Worm (Caenorhabditis elegans) whole organism, late embryonic: ENCODE data around the gene rin-1.
A peak's percentile ranks its signal among the peaks of the same experiment; 100 is the strongest.
"Not testable (repeated sequence)": the region's sequence is repeated elsewhere in the genome, so short reads cannot be mapped to it uniquely, and the experiment has no call there.

Source experiments
- C08G9.2 ChIP-seq: sonication (generic microtip); optimal IDR thresholded peaks from 2 replicates; lab custom pipeline; 2016; ENCODE audit warnings: mild to moderate bottlenecking, missing genetic modification characterization, moderate library complexity, missing compliant biosample characterization
- T23F11.4 ChIP-seq: fragments of 200-800 bp; sonication (Bioruptor generic); optimal IDR thresholded peaks from 2 replicates; lab custom pipeline; 2018; ENCODE audit warnings: mild to moderate bottlenecking, missing genetic modification characterization, missing compliant biosample characterization
- ceh-18 ChIP-seq: sonication (generic microtip); optimal IDR thresholded peaks from 2 replicates; lab custom pipeline; 2016; ENCODE audit warnings: missing genetic modification characterization, missing compliant biosample characterization
- ceh-31 ChIP-seq: sonication (generic microtip); optimal IDR thresholded peaks from 2 replicates; lab custom pipeline; 2016; ENCODE audit warnings: missing genetic modification characterization, missing compliant biosample characterization
- ceh-34 ChIP-seq: sonication (generic microtip); optimal IDR thresholded peaks from 2 replicates; lab custom pipeline; 2016; ENCODE audit warnings: mild to moderate bottlenecking, missing genetic modification characterization, missing compliant biosample characterization
- ceh-45 ChIP-seq: fragments of 200-800 bp; sonication (Bioruptor generic); IDR thresholded peaks from 2 replicates; pipeline ENCODE4 v1.3.6; 2022; ENCODE audit warnings: missing genetic modification reagents, missing genetic modification characterization, missing compliant biosample characterization
- ceh-48 ChIP-seq: sonication (generic microtip); optimal IDR thresholded peaks from 2 replicates; lab custom pipeline; 2016; ENCODE audit warnings: missing genetic modification characterization, inconsistent platforms, missing compliant biosample characterization
- ceh-6 ChIP-seq: fragments of 200-800 bp; sonication (Bioruptor generic); optimal IDR thresholded peaks from 2 replicates; lab custom pipeline; 2018; ENCODE audit warnings: mild to moderate bottlenecking, missing genetic modification characterization, missing compliant biosample characterization
- ceh-9 ChIP-seq: sonication (generic microtip); optimal IDR thresholded peaks from 2 replicates; lab custom pipeline; 2016; ENCODE audit warnings: mild to moderate bottlenecking, missing genetic modification characterization, inconsistent platforms, missing compliant biosample characterization
- elt-2 ChIP-seq: sonication (generic microtip); optimal IDR thresholded peaks from 2 replicates; lab custom pipeline; 2016; ENCODE audit warnings: missing genetic modification reagents, missing genetic modification characterization, missing compliant biosample characterization
- ets-4 ChIP-seq: sonication (generic microtip); optimal IDR thresholded peaks from 2 replicates; lab custom pipeline; 2016; ENCODE audit warnings: missing genetic modification characterization, missing compliant biosample characterization
- eyg-1 ChIP-seq: sonication (generic microtip); optimal IDR thresholded peaks from 2 replicates; lab custom pipeline; 2016; ENCODE audit warnings: missing genotype, missing genetic modification characterization, missing compliant biosample characterization
- fkh-10 ChIP-seq: fragments of 150-350 bp; optimal IDR thresholded peaks from 2 replicates; lab custom pipeline; 2014; ENCODE audit warnings: missing biosample characterization, missing genetic modification reagents, missing genetic modification characterization
- gmeb-2 ChIP-seq: sonication (generic microtip); optimal IDR thresholded peaks from 2 replicates; lab custom pipeline; 2016; ENCODE audit warnings: missing genetic modification characterization, inconsistent platforms, missing compliant biosample characterization
- hlh-30 ChIP-seq: sonication (generic microtip); optimal IDR thresholded peaks from 2 replicates; lab custom pipeline; 2017; ENCODE audit warnings: antibody characterized with exemption, missing genetic modification characterization, missing compliant biosample characterization; ENCODE audit not compliant: insufficient read depth
- lim-6 ChIP-seq: sonication (generic microtip); optimal IDR thresholded peaks from 2 replicates; lab custom pipeline; 2016; ENCODE audit warnings: missing genetic modification characterization, missing compliant biosample characterization
- madf-2 ChIP-seq: sonication (generic microtip); optimal IDR thresholded peaks from 2 replicates; lab custom pipeline; 2017; ENCODE audit warnings: missing genetic modification characterization, missing compliant biosample characterization
- mec-3 ChIP-seq: sonication (generic microtip); optimal IDR thresholded peaks from 2 replicates; lab custom pipeline; 2016; ENCODE audit warnings: borderline replicate concordance, missing genetic modification characterization, missing compliant biosample characterization
- nfya-1 ChIP-seq: sonication (generic microtip); optimal IDR thresholded peaks from 2 replicates; lab custom pipeline; 2017; ENCODE audit warnings: missing genetic modification characterization, mild to moderate bottlenecking, missing compliant biosample characterization, antibody characterized with exemption, moderate library complexity
- nhr-11 ChIP-seq: fragments of 150-350 bp; optimal IDR thresholded peaks from 2 replicates; lab custom pipeline; 2014; ENCODE audit warnings: missing biosample characterization, missing genetic modification characterization
- pag-3 ChIP-seq: sonication (generic microtip); optimal IDR thresholded peaks from 2 replicates; lab custom pipeline; 2016; ENCODE audit warnings: missing compliant biosample characterization, missing genetic modification characterization, borderline replicate concordance
- pax-1 ChIP-seq: fragments of 150-350 bp; optimal IDR thresholded peaks from 2 replicates; lab custom pipeline; 2014; ENCODE audit warnings: missing biosample characterization, missing genetic modification characterization
- pha-4 ChIP-seq: fragments of 150-350 bp; optimal IDR thresholded peaks from 2 replicates; lab custom pipeline; 2018; ENCODE audit warnings: missing biosample characterization, missing genetic modification reagents, missing genetic modification characterization
- pqm-1 ChIP-seq: sonication (generic microtip); optimal IDR thresholded peaks from 2 replicates; lab custom pipeline; 2016; ENCODE audit warnings: missing genetic modification characterization, missing compliant biosample characterization
- ref-2 ChIP-seq: sonication (generic microtip); optimal IDR thresholded peaks from 2 replicates; lab custom pipeline; 2016; ENCODE audit warnings: missing genetic modification characterization, missing compliant biosample characterization
- rnt-1 ChIP-seq: sonication (generic microtip); optimal IDR thresholded peaks from 2 replicates; lab custom pipeline; 2016; ENCODE audit warnings: missing genetic modification characterization, missing compliant biosample characterization
- sdc-2 ChIP-seq: sonication (generic microtip); optimal IDR thresholded peaks from 2 replicates; lab custom pipeline; 2016; ENCODE audit warnings: missing genotype, missing genetic modification characterization, missing compliant biosample characterization
- syd-9 ChIP-seq: sonication (generic microtip); optimal IDR thresholded peaks from 2 replicates; lab custom pipeline; 2016; ENCODE audit warnings: mild to moderate bottlenecking, missing genetic modification characterization, moderate library complexity, missing compliant biosample characterization
- tbx-2 ChIP-seq: sonication (generic microtip); optimal IDR thresholded peaks from 2 replicates; lab custom pipeline; 2016; ENCODE audit warnings: missing genetic modification characterization, missing compliant biosample characterization
- tbx-7 ChIP-seq: sonication (generic microtip); optimal IDR thresholded peaks from 2 replicates; lab custom pipeline; 2016; ENCODE audit warnings: missing genotype, missing genetic modification characterization, missing compliant biosample characterization
- ttx-3 ChIP-seq: sonication (generic microtip); optimal IDR thresholded peaks from 2 replicates; lab custom pipeline; 2016; ENCODE audit warnings: missing genetic modification reagents, missing genetic modification characterization, missing compliant biosample characterization
- unc-42 ChIP-seq: sonication (generic microtip); optimal IDR thresholded peaks from 2 replicates; lab custom pipeline; 2016; ENCODE audit warnings: missing genotype, missing genetic modification characterization, missing compliant biosample characterization
- unc-55 ChIP-seq: sonication (generic microtip); optimal IDR thresholded peaks from 2 replicates; lab custom pipeline; 2017; ENCODE audit warnings: missing biosample characterization, missing genetic modification reagents, missing genetic modification characterization
- unc-86 ChIP-seq: sonication (generic microtip); optimal IDR thresholded peaks from 2 replicates; lab custom pipeline; 2016; ENCODE audit warnings: missing genetic modification characterization, missing compliant biosample characterization
- ztf-16 ChIP-seq: sonication (generic microtip); optimal IDR thresholded peaks from 2 replicates; lab custom pipeline; 2017; ENCODE audit warnings: missing genetic modification characterization, missing compliant biosample characterization

The rin-1 gene

ce11 chrV:14832121-14832788, 16.9 kb upstream of the rin-1 start:
- TF ChIP-seq ceh-31 (tag; lab: Kevin White, UChicago) (peak; percentile 22), syd-9 (tag; lab: Kevin White, UChicago) (no peak), tbx-2 (no peak), unc-42 (tag; lab: Kevin White, UChicago) (peak; percentile 62)
- TF ChIP-seq, all 69 proteins: peak for 2

- TF ChIP-seq hlh-30 (tag; lab: Kevin White, UChicago) (peak; percentile 62), pag-3 (tag; lab: Kevin White, UChicago) (no peak), unc-55 (GFP tag; lab: Kevin White, UChicago) (peak; percentile 45)
Observed at ce11 chrV:14831460-14832120, 16.2 kb upstream of the rin-1 start.

- TF ChIP-seq ceh-34 (tag; lab: Kevin White, UChicago), result peak; percentile 6
- no peak for TF ChIP-seq pag-3 (tag; lab: Kevin White, UChicago)
- TF ChIP-seq elt-2 (tag; lab: Kevin White, UChicago), result peak; percentile 86
- TF ChIP-seq ceh-9 (tag; lab: Kevin White, UChicago), result no peak
- peak; percentile 27 for TF ChIP-seq tbx-2
- peak; percentile 28 for TF ChIP-seq ref-2
- TF ChIP-seq ceh-31 (tag; lab: Kevin White, UChicago), result peak; percentile 10
Observed at ce11 chrV:14830267-14831175, 15.1 kb upstream of the rin-1 start.

ce11 chrV:14828407-14828806, 13.0 kb upstream of the rin-1 start:
- TF ChIP-seq nfya-1 (tag; lab: Kevin White, UChicago) (no peak), mec-3 (no peak), ceh-48 (tag; lab: Kevin White, UChicago) (no peak), sdc-2 (tag; lab: Kevin White, UChicago) (no peak), elt-2 (tag; lab: Kevin White, UChicago) (no peak), gmeb-2 (tag; lab: Kevin White, UChicago) (no peak), ttx-3 (no peak), unc-86 (tag; lab: Kevin White, UChicago) (no peak), pha-4 (tag; lab: Kevin White, UChicago) (no peak)

ce11 chrV:14826952-14827351, 11.6 kb upstream of the rin-1 start, which contains the start of gene nspa-8:
Gene nspa-8, minus strand, starts transcription at chrV:14827052.
- not testable (repeated sequence) for TF ChIP-seq ets-4; pax-1 (tag; lab: Kevin White, UChicago); nhr-11 (tag; lab: Kevin White, UChicago)

ce11 chrV:14824124-14824523, 8.7 kb upstream of the rin-1 start, which contains the start of gene W06A7.4:
Gene W06A7.4, plus strand, starts transcription at chrV:14824424.
- TF ChIP-seq nhr-11 (tag; lab: Kevin White, UChicago), result no peak
- TF ChIP-seq T23F11.4, result no peak
- TF ChIP-seq ceh-9 (tag; lab: Kevin White, UChicago), result no peak

- TF ChIP-seq pqm-1 (tag; lab: Kevin White, UChicago) (no peak), ceh-6 (no peak), madf-2 (tag; lab: Kevin White, UChicago) (no peak), elt-2 (tag; lab: Kevin White, UChicago) (no peak), C08G9.2 (tag; lab: Kevin White, UChicago) (no peak), eyg-1 (tag; lab: Kevin White, UChicago) (no peak), fkh-10 (GFP tag; lab: Kevin White, UChicago) (no peak), tbx-7 (no peak), rnt-1 (no peak), ceh-45 (GFP tag; lab: Robert Waterston, UW) (no peak), ztf-16 (tag; lab: Kevin White, UChicago) (no peak), lim-6 (no peak), ref-2 (no peak), ets-4 (no peak), ceh-18 (no peak)
- TF ChIP-seq, all 69 proteins: peak for 0
Observed at ce11 chrV:14821553-14821952, 6.2 kb upstream of the rin-1 start, which contains the start of gene W06A7.2. Gene W06A7.2, plus strand, starts transcription at chrV:14821853.
